Worm (Caenorhabditis elegans) whole organism, mixed stage, embryonic: ENCODE measurements around the gene F58B6.1.
"Not testable (repeated sequence)": the region's sequence is repeated elsewhere in the genome, so short reads cannot be mapped to it uniquely, and the experiment has no call there.

Experiments used
- M03D4.4 ChIP-seq: sonication (generic microtip); optimal IDR thresholded peaks from 2 replicates; lab custom pipeline; 2017; ENCODE audit warnings: mild to moderate bottlenecking, missing genetic modification characterization, missing compliant biosample characterization
- bed-3 ChIP-seq: fragments of 200-800 bp; sonication (Bioruptor generic); optimal IDR thresholded peaks from 3 replicates; lab custom pipeline; 2018; ENCODE audit warnings: mild to moderate bottlenecking, missing genetic modification characterization, moderate library complexity, missing compliant biosample characterization
- blmp-1 ChIP-seq: fragments of 150-350 bp; optimal IDR thresholded peaks from 2 replicates; lab custom pipeline; 2014; ENCODE audit warnings: missing biosample characterization, missing genetic modification characterization
- ceh-43 ChIP-seq: fragments of 200-800 bp; sonication (Bioruptor generic); optimal IDR thresholded peaks from 2 replicates; lab custom pipeline; 2018; ENCODE audit warnings: mild to moderate bottlenecking, missing genetic modification characterization, moderate library complexity, missing compliant biosample characterization
- elt-3 ChIP-seq: fragments of 150-350 bp; optimal IDR thresholded peaks from 2 replicates; lab custom pipeline; 2014; ENCODE audit warnings: missing biosample characterization, missing genetic modification characterization
- flh-1 ChIP-seq: fragments of 200-800 bp; sonication (Bioruptor generic); optimal IDR thresholded peaks from 2 replicates; lab custom pipeline; 2018; ENCODE audit warnings: mild to moderate bottlenecking, missing genetic modification characterization, moderate library complexity, missing compliant biosample characterization
- nhr-28 ChIP-seq: fragments of 150-350 bp; optimal IDR thresholded peaks from 2 replicates; lab custom pipeline; 2014; ENCODE audit warnings: missing biosample characterization, missing genetic modification characterization
- snpc-4 ChIP-seq: fragments of 150-350 bp; optimal IDR thresholded peaks from 2 replicates; lab custom pipeline; 2014; ENCODE audit warnings: missing biosample characterization, missing genetic modification characterization
- zip-8 ChIP-seq: fragments of 150-350 bp; optimal IDR thresholded peaks from 2 replicates; lab custom pipeline; 2014; ENCODE audit warnings: missing biosample characterization, missing genetic modification characterization

Gene F58B6.1

ce11 chrIII:1076383-1076782 lies 39.3 kb downstream of the F58B6.1 start, which contains the start of gene uaf-1:
uaf-1 (minus strand) TSS chrIII:1076555.
- TF ChIP-seq zip-8 (tag; lab: Kevin White, UChicago); snpc-4; M03D4.4: not testable (repeated sequence)
- TF ChIP-seq, all 35 proteins: peak for 0; not testable (repeated sequence) for 35

ce11 chrIII:1074152-1074551 lies 41.6 kb downstream of the F58B6.1 start:
- TF ChIP-seq M03D4.4 (no peak), bed-3 (GFP tag; lab: Kevin White, UChicago) (no peak), ceh-43 (GFP tag; lab: Kevin White, UChicago) (no peak), elt-3 (tag; lab: Kevin White, UChicago) (no peak), nhr-28 (tag; lab: Kevin White, UChicago) (no peak), blmp-1 (tag; lab: Kevin White, UChicago) (no peak), flh-1 (GFP tag; lab: Kevin White, UChicago) (no peak)
